Worm (Caenorhabditis elegans): ENCODE results near the gene F20D6.2.

Gene F20D6.2

ce11 chrV:8230056-8230455 is 44.2 kb downstream of the F20D6.2 start (continued):
- TF ChIP-seq ama-1 (optimal IDR thresholded peaks at IDR 0.05) (no peak), efl-1 (optimal IDR thresholded peaks at IDR 0.05) (peak in 1 of 2 experiments; percentile 24), efl-1 (GFP tag; optimal IDR thresholded peaks at IDR 0.05 in 1 of 2) (peak in 1 of 2 experiments; percentile 60), C34B4.2 (tag; optimal IDR thresholded peaks at IDR 0.05) (no peak), snu-23 (GFP tag; optimal IDR thresholded peaks at IDR 0.05) (peak; percentile 24), unc-86 (tag; optimal IDR thresholded peaks at IDR 0.05) (no peak), lin-35 (GFP tag; optimal IDR thresholded peaks at IDR 0.05) (peak in 1 of 2 experiments; percentile 12), unc-30 (tag; optimal IDR thresholded peaks at IDR 0.05) (no peak), C04F5.9 (tag; optimal IDR thresholded peaks at IDR 0.05) (no peak), elt-2 (tag; optimal IDR thresholded peaks at IDR 0.05) (no peak), zag-1 (tag; optimal IDR thresholded peaks at IDR 0.05) (no peak), dpl-1 (GFP tag; optimal IDR thresholded peaks at IDR 0.05) (peak in 1 of 3 experiments; percentile 9), lsy-2 (tag; optimal IDR thresholded peaks at IDR 0.05) (peak in 1 of 2 experiments; percentile 11), snpc-4 (tag; optimal IDR thresholded peaks at IDR 0.05) (peak; percentile 73)

ce11 chrV:8235331-8235730 is 49.5 kb downstream of the F20D6.2 start:
- peak; percentile 46 for TF ChIP-seq C16A3.4 (tag; optimal IDR thresholded peaks at IDR 0.05)
- TF ChIP-seq zag-1 (tag; optimal IDR thresholded peaks at IDR 0.05): no peak
- TF ChIP-seq fkh-4 (tag; optimal IDR thresholded peaks at IDR 0.05; ENCODE audit: borderline replicate concordance): no peak
- TF ChIP-seq nhr-77 (tag; optimal IDR thresholded peaks at IDR 0.05): peak; percentile 47
- no peak for TF ChIP-seq ceh-88 (GFP tag; IDR thresholded peaks at IDR 0.05)
- no peak for TF ChIP-seq fos-1 (tag; optimal IDR thresholded peaks at IDR 0.05)
- no peak for TF ChIP-seq ceh-63 (GFP tag; optimal IDR thresholded peaks at IDR 0.05)
- no peak for TF ChIP-seq mdl-1 (tag; optimal IDR thresholded peaks at IDR 0.05)
- TF ChIP-seq elt-2 (tag; optimal IDR thresholded peaks at IDR 0.05): no peak
- TF ChIP-seq nhr-28 (tag; optimal IDR thresholded peaks at IDR 0.05): no peak
- TF ChIP-seq F16B12.6 (tag; optimal IDR thresholded peaks at IDR 0.05): no peak
- no peak for TF ChIP-seq efl-3 (GFP tag; optimal IDR thresholded peaks at IDR 0.05)
- TF ChIP-seq vab-15 (tag; optimal IDR thresholded peaks at IDR 0.05): no peak
- no peak for TF ChIP-seq hlh-17 (GFP tag; optimal IDR thresholded peaks at IDR 0.05; ENCODE audit: borderline replicate concordance)
- no peak for TF ChIP-seq grh-1 (GFP tag; IDR thresholded peaks at IDR 0.05)
- TF ChIP-seq xbp-1 (tag; optimal IDR thresholded peaks at IDR 0.05): no peak
- peak in 2 of 3 experiments; percentile 24 to 40 for TF ChIP-seq dpl-1 (GFP tag; optimal IDR thresholded peaks at IDR 0.05)
- TF ChIP-seq unc-30 (tag; optimal IDR thresholded peaks at IDR 0.05): no peak
- no peak for TF ChIP-seq mef-2 (tag; optimal IDR thresholded peaks at IDR 0.05)
- peak; percentile 44 for TF ChIP-seq nhr-90 (tag; optimal IDR thresholded peaks at IDR 0.05; ENCODE audit: poor library complexity)
- peak; percentile 49 for TF ChIP-seq nhr-71 (tag; optimal IDR thresholded peaks at IDR 0.05)
- peak; percentile 20 for TF ChIP-seq swsn-7 (tag; optimal IDR thresholded peaks at IDR 0.05)
- no peak for TF ChIP-seq lin-39 (tag; optimal IDR thresholded peaks at IDR 0.05)
- no peak for TF ChIP-seq pqm-1 (tag; optimal IDR thresholded peaks at IDR 0.05)
- TF ChIP-seq ceh-82 (tag; optimal IDR thresholded peaks at IDR 0.05): peak in 1 of 3 experiments; percentile 23
- TF ChIP-seq aha-1 (tag; optimal IDR thresholded peaks at IDR 0.05): no peak
- TF ChIP-seq unc-130 (tag; optimal IDR thresholded peaks at IDR 0.05): no peak
- TF ChIP-seq irx-1 (tag; optimal IDR thresholded peaks at IDR 0.05): no peak
- no peak for TF ChIP-seq pax-3 (tag; optimal IDR thresholded peaks at IDR 0.05)
- TF ChIP-seq lsy-2 (tag; optimal IDR thresholded peaks at IDR 0.05): peak in 1 of 2 experiments; percentile 52
- TF ChIP-seq lin-35 (GFP tag; optimal IDR thresholded peaks at IDR 0.05): peak; percentile 16 to 77
- TF ChIP-seq nhr-237 (tag; optimal IDR thresholded peaks at IDR 0.05): no peak
- TF ChIP-seq aly-2 (tag; optimal IDR thresholded peaks at IDR 0.05): no peak
- TF ChIP-seq C04F5.9 (tag; optimal IDR thresholded peaks at IDR 0.05): no peak
- TF ChIP-seq nhr-76 (tag; optimal IDR thresholded peaks at IDR 0.05): no peak
- TF ChIP-seq efl-1 (optimal IDR thresholded peaks at IDR 0.05): peak; percentile 29 to 32
- TF ChIP-seq efl-1 (GFP tag; optimal IDR thresholded peaks at IDR 0.05 in 1 of 2): peak; percentile 19 to 71
- peak; percentile 24 for TF ChIP-seq nhr-47 (tag; optimal IDR thresholded peaks at IDR 0.05)
- peak in 3 of 6 experiments; percentile 0 to 42 (median 20) for TF ChIP-seq elt-3 (tag; optimal IDR thresholded peaks at IDR 0.05)
- TF ChIP-seq ztf-4 (tag; optimal IDR thresholded peaks at IDR 0.05): no peak
- TF ChIP-seq jun-1 (tag; optimal IDR thresholded peaks at IDR 0.05): no peak
- no peak for TF ChIP-seq ztf-11 (tag; optimal IDR thresholded peaks at IDR 0.05)
- TF ChIP-seq zip-4 (GFP tag; optimal IDR thresholded peaks at IDR 0.05): no peak
- TF ChIP-seq nhr-20 (tag; optimal IDR thresholded peaks at IDR 0.05): peak; percentile 48
- TF ChIP-seq isw-1 (GFP tag; IDR thresholded peaks at IDR 0.05): no peak
- TF ChIP-seq sox-4 (tag; optimal IDR thresholded peaks at IDR 0.05): no peak
